Worm (Caenorhabditis elegans) whole organism, mixed stage, embryonic: Measurements from ENCODE around the gene R12B2.2.

Experiments
- bed-3 ChIP-seq: fragments of 200-800 bp; sonication (Bioruptor generic); optimal IDR thresholded peaks from 3 replicates; lab custom pipeline; 2018; ENCODE audit warnings: mild to moderate bottlenecking, missing genetic modification characterization, moderate library complexity, missing compliant biosample characterization
- ces-1 ChIP-seq: fragments of 150-350 bp; optimal IDR thresholded peaks from 2 replicates; lab custom pipeline; 2014; ENCODE audit warnings: missing biosample characterization, missing genetic modification reagents, missing genetic modification characterization
- mep-1 ChIP-seq: fragments of 150-350 bp; optimal IDR thresholded peaks from 2 replicates; lab custom pipeline; 2017; ENCODE audit warnings: missing biosample characterization, missing genetic modification reagents, missing genetic modification characterization, inconsistent platforms
- nhr-12 ChIP-seq: fragments of 150-350 bp; optimal IDR thresholded peaks from 2 replicates; lab custom pipeline; 2014; ENCODE audit warnings: missing biosample characterization, missing genetic modification characterization
- nhr-28 ChIP-seq: fragments of 150-350 bp; optimal IDR thresholded peaks from 2 replicates; lab custom pipeline; 2014; ENCODE audit warnings: missing biosample characterization, missing genetic modification characterization
- pha-4 ChIP-seq: fragments of 150-350 bp; optimal IDR thresholded peaks from 2 replicates; lab custom pipeline; 2018; ENCODE audit warnings: missing biosample characterization, missing genetic modification reagents, missing genetic modification characterization
- unc-62 ChIP-seq: fragments of 150-350 bp; optimal IDR thresholded peaks from 2 replicates; lab custom pipeline; 2014; ENCODE audit warnings: missing biosample characterization, missing genetic modification reagents, missing genetic modification characterization

DNA sequence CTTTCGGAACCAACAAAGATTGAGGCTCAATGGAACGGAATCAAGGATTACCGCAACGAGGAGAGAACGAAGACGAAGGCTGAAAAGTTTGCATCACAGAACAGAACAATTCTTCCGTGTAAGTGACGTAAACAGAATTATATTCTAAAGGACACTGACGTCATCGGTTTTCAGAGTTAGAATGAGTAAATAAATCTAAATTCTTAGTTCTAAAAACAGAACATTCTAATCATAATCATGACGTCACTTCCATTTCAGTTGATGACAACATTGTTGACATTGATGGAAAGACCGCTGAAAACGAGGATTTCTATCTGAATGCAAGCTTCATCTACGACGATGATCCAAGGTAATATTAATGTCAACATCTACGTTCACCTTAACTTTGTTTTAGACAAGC is 42.8 kb upstream of the R12B2.2 start:
- TF ChIP-seq bed-3 (GFP tag; lab: Kevin White, UChicago) (no peak), nhr-28 (no peak), nhr-12 (tag; lab: Kevin White, UChicago) (no peak), unc-62 (GFP tag; lab: Kevin White, UChicago) (no peak), pha-4 (tag; lab: Kevin White, UChicago) (no peak), mep-1 (tag; lab: Kevin White, UChicago) (no peak), ces-1 (no peak)
